Fruit fly (Drosophila melanogaster) whole organism, prepupa: ENCODE measurements around the gene Ccp84Ac.

ENCODE experiments used
- CG10631 ChIP-seq: fragments of 200-800 bp; sonication (Bioruptor generic); optimal IDR thresholded peaks from 2 replicates; lab custom pipeline; 2016; ENCODE audit warnings: missing biosample characterization, missing genetic modification characterization
- CG10669 ChIP-seq: fragments of 200-800 bp; sonication (Bioruptor generic); optimal IDR thresholded peaks from 3 replicates; lab custom pipeline; 2018; ENCODE audit warnings: missing biosample characterization, mild to moderate bottlenecking, missing genetic modification characterization, moderate library complexity
- CG11294 ChIP-seq: fragments of 200-800 bp; sonication (Bioruptor generic); IDR thresholded peaks from 2 replicates; pipeline ENCODE4 v1.3.6; 2022; ENCODE audit warnings: missing biosample characterization, missing genetic modification characterization
- CG11762 ChIP-seq: fragments of 200-800 bp; sonication (Bioruptor generic); optimal IDR thresholded peaks from 3 replicates; lab custom pipeline; 2016; ENCODE audit warnings: missing biosample characterization, missing genetic modification characterization; ENCODE audit not compliant: insufficient read depth
- CG11902 ChIP-seq: fragments of 200-800 bp; sonication (Bioruptor generic); optimal IDR thresholded peaks from 3 replicates; lab custom pipeline; 2016; ENCODE audit warnings: missing biosample characterization, missing genetic modification characterization
- CG1621 ChIP-seq: fragments of 200-800 bp; sonication (Bioruptor generic); optimal IDR thresholded peaks from 3 replicates; lab custom pipeline; 2018; ENCODE audit warnings: missing biosample characterization, mild to moderate bottlenecking, missing genetic modification characterization
- CG3032 ChIP-seq: fragments of 200-800 bp; optimal IDR thresholded peaks from 2 replicates; lab custom pipeline; 2019; ENCODE audit warnings: missing biosample characterization, mild to moderate bottlenecking, missing genetic modification characterization, moderate library complexity
- CG32006 ChIP-seq: fragments of 200-800 bp; sonication (Bioruptor generic); optimal IDR thresholded peaks from 3 replicates; lab custom pipeline; 2017; ENCODE audit warnings: missing biosample characterization, mild to moderate bottlenecking, missing genetic modification characterization
- CG3919 ChIP-seq: fragments of 200-800 bp; sonication (Bioruptor generic); optimal IDR thresholded peaks from 3 replicates; lab custom pipeline; 2016; ENCODE audit warnings: missing biosample characterization, missing genetic modification characterization
- CG6276 ChIP-seq: fragments of 200-800 bp; sonication (Bioruptor generic); optimal IDR thresholded peaks from 2 replicates; lab custom pipeline; 2017; ENCODE audit warnings: missing biosample characterization, mild to moderate bottlenecking, missing genetic modification characterization
- CG6808 ChIP-seq: fragments of 200-800 bp; sonication (Bioruptor generic); optimal IDR thresholded peaks from 3 replicates; lab custom pipeline; 2017; ENCODE audit warnings: missing biosample characterization, missing genetic modification characterization, mild to moderate bottlenecking, moderate library complexity, missing genetic modification reagents
- CG6854 ChIP-seq: fragments of 200-800 bp; sonication (Bioruptor generic); optimal IDR thresholded peaks from 2 replicates; lab custom pipeline; 2017; ENCODE audit warnings: missing biosample characterization, mild to moderate bottlenecking, missing genetic modification characterization
- CG8319 ChIP-seq: fragments of 200-800 bp; sonication (Bioruptor generic); optimal IDR thresholded peaks from 3 replicates; lab custom pipeline; 2016; ENCODE audit warnings: missing biosample characterization, missing genetic modification characterization
- Eip75B ChIP-seq: fragments of 200-800 bp; sonication (Bioruptor generic); optimal IDR thresholded peaks from 3 replicates; lab custom pipeline; 2016; ENCODE audit warnings: missing biosample characterization, missing genetic modification characterization
- Eip78C ChIP-seq: fragments of 200-800 bp; sonication (Bioruptor generic); peaks from one replicate; lab custom pipeline; 2016; ENCODE audit warnings: missing biosample characterization, missing genetic modification characterization
- Eip93F ChIP-seq: fragments of 200-800 bp; sonication (Bioruptor generic); optimal IDR thresholded peaks from 2 replicates; lab custom pipeline; 2016; ENCODE audit warnings: missing biosample characterization, mild to moderate bottlenecking, missing genetic modification characterization
- Hr38 ChIP-seq: sonication (Bioruptor generic); optimal IDR thresholded peaks from 2 replicates; lab custom pipeline; 2016; ENCODE audit warnings: missing biosample characterization, missing genetic modification characterization
- Hr39 ChIP-seq: fragments of 200-800 bp; sonication (Bioruptor generic); optimal IDR thresholded peaks from 2 replicates; lab custom pipeline; 2016; ENCODE audit warnings: missing biosample characterization, missing genetic modification characterization
- Hr4 ChIP-seq: fragments of 200-800 bp; sonication (Bioruptor generic); optimal IDR thresholded peaks from 3 replicates; lab custom pipeline; 2016; ENCODE audit warnings: missing biosample characterization, missing genetic modification characterization
- Lpt ChIP-seq: fragments of 200-800 bp; sonication (Bioruptor generic); optimal IDR thresholded peaks from 3 replicates; lab custom pipeline; 2016; ENCODE audit warnings: missing biosample characterization, missing genetic modification characterization
- Smox ChIP-seq: fragments of 200-800 bp; sonication (Bioruptor generic); optimal IDR thresholded peaks from 3 replicates; lab custom pipeline; 2016; ENCODE audit warnings: missing biosample characterization, missing genetic modification characterization
- achi ChIP-seq: fragments of 200-800 bp; sonication (Bioruptor generic); optimal IDR thresholded peaks from 3 replicates; lab custom pipeline; 2016; ENCODE audit warnings: missing biosample characterization, missing genetic modification characterization
- dsx ChIP-seq: fragments of 200-800 bp; optimal IDR thresholded peaks from 3 replicates; lab custom pipeline; 2019; ENCODE audit warnings: missing biosample characterization, mild to moderate bottlenecking, missing genetic modification characterization, moderate library complexity; ENCODE audit not compliant: poor library complexity, severe bottlenecking
- esn ChIP-seq: fragments of 200-800 bp; sonication (Bioruptor generic); optimal IDR thresholded peaks from 2 replicates; lab custom pipeline; 2016; ENCODE audit warnings: missing biosample characterization, mild to moderate bottlenecking, missing genetic modification characterization, moderate library complexity
- fd59A ChIP-seq: fragments of 200-800 bp; sonication (Bioruptor generic); optimal IDR thresholded peaks from 2 replicates; lab custom pipeline; 2017; ENCODE audit warnings: missing biosample characterization, mild to moderate bottlenecking, missing genetic modification characterization, missing genetic modification reagents
- fkh ChIP-seq: fragments of 200-800 bp; sonication (Bioruptor generic); optimal IDR thresholded peaks from 3 replicates; lab custom pipeline; 2017; ENCODE audit warnings: missing biosample characterization, mild to moderate bottlenecking, missing genetic modification characterization, moderate library complexity
- lz ChIP-seq: fragments of 200-800 bp; sonication (Bioruptor generic); optimal IDR thresholded peaks from 3 replicates; lab custom pipeline; 2016; ENCODE audit warnings: missing biosample characterization, missing genetic modification characterization
- pdm3 ChIP-seq: fragments of 200-800 bp; sonication (Bioruptor generic); optimal IDR thresholded peaks from 3 replicates; lab custom pipeline; 2016; ENCODE audit warnings: missing biosample characterization, missing genetic modification characterization
- spab ChIP-seq: fragments of 200-800 bp; sonication (Bioruptor generic); optimal IDR thresholded peaks from 2 replicates; lab custom pipeline; 2017; ENCODE audit warnings: missing biosample characterization, mild to moderate bottlenecking, missing genetic modification characterization, missing genetic modification reagents
- ss ChIP-seq, 2 experiments: fragments of 200-800 bp; sonication (Bioruptor generic); optimal IDR thresholded peaks; 2 replicates in 1 of 2; 3 replicates in 1 of 2; lab custom pipeline; 2017 to 2018; ENCODE audit warnings: mild to moderate bottlenecking in 2 of 2, missing biosample characterization in 2 of 2, missing genetic modification characterization in 2 of 2, moderate library complexity in 1 of 2
- svp ChIP-seq: fragments of 200-800 bp; sonication (Bioruptor generic); peaks from one replicate; lab custom pipeline; 2016; ENCODE audit warnings: missing biosample characterization, missing genetic modification characterization

The Ccp84Ac gene

dm6 chr3R:6672303-6673007 is 23.6 kb downstream of the Ccp84Ac start:
- TF ChIP-seq fd59A (GFP tag; lab: Kevin White, UChicago) (no peak), svp (GFP tag; lab: Kevin White, UChicago) (peak; percentile 25)

dm6 chr3R:6668234-6668633 is 27.8 kb downstream of the Ccp84Ac start:
- TF ChIP-seq pdm3 (GFP tag; lab: Kevin White, UChicago): no peak
- TF ChIP-seq Eip75B (GFP tag; lab: Kevin White, UChicago): no peak
- no peak for TF ChIP-seq Hr38 (GFP tag; lab: Kevin White, UChicago)
- TF ChIP-seq esn (GFP tag; lab: Kevin White, UChicago): no peak
- TF ChIP-seq achi (GFP tag; lab: Kevin White, UChicago): no peak
- no peak for TF ChIP-seq CG6854 (GFP tag; lab: Kevin White, UChicago)
- TF ChIP-seq CG11294 (GFP tag; lab: Robert Waterston, UW): no peak
- TF ChIP-seq CG3032: no peak
- no peak for TF ChIP-seq CG1621
- no peak for TF ChIP-seq Hr39 (GFP tag; lab: Kevin White, UChicago)
- no peak for TF ChIP-seq spab (GFP tag; lab: Kevin White, UChicago)
- no peak for TF ChIP-seq CG10669 (GFP tag; lab: Kevin White, UChicago)
- TF ChIP-seq CG10631 (GFP tag; lab: Kevin White, UChicago): no peak
- no peak for TF ChIP-seq CG6808
- no peak for TF ChIP-seq ss (GFP tag; optimal IDR thresholded peaks at IDR 0.05; lab: Kevin White, UChicago)

dm6 chr3R:6667245-6667644 is 28.8 kb downstream of the Ccp84Ac start:
- no peak for TF ChIP-seq Hr4 (GFP tag; lab: Kevin White, UChicago)
- TF ChIP-seq fkh (GFP tag; lab: Kevin White, UChicago): peak; percentile 88

dm6 chr3R:6665117-6665654 is 30.9 kb downstream of the Ccp84Ac start:
- TF ChIP-seq CG32006 (GFP tag; lab: Kevin White, UChicago) (no peak), Smox (GFP tag; lab: Kevin White, UChicago) (no peak), Eip93F (GFP tag; lab: Kevin White, UChicago) (no peak), Lpt (GFP tag; lab: Kevin White, UChicago) (no peak), fkh (GFP tag; lab: Kevin White, UChicago) (peak; percentile 87), CG6276 (peak; percentile 23), ss (GFP tag; optimal IDR thresholded peaks at IDR 0.05; lab: Kevin White, UChicago) (no peak), CG3919 (GFP tag; lab: Kevin White, UChicago) (no peak), Eip78C (GFP tag; lab: Kevin White, UChicago) (no peak), CG11902 (no peak), CG6808 (no peak), CG11294 (GFP tag; lab: Robert Waterston, UW) (peak; percentile 11; the same call in 1 of the 2 replicates), CG11762 (GFP tag; lab: Kevin White, UChicago) (no peak), dsx (peak; percentile 50), CG8319 (GFP tag; lab: Kevin White, UChicago) (no peak), lz (GFP tag; lab: Kevin White, UChicago) (no peak), Hr4 (GFP tag; lab: Kevin White, UChicago) (peak; percentile 25)
